Worm (Caenorhabditis elegans) whole organism, L4/young adult: ENCODE data around the gene smim-14.

Source experiments
- W03F9.2 ChIP-seq: fragments of 150-350 bp; optimal IDR thresholded peaks from 2 replicates; lab custom pipeline; 2014; ENCODE audit warnings: missing biosample characterization, missing genetic modification characterization
- dao-5 ChIP-seq: sonication (generic microtip); optimal IDR thresholded peaks from 2 replicates; lab custom pipeline; 2016; ENCODE audit warnings: missing genotype, missing genetic modification characterization, moderate library complexity, missing compliant biosample characterization

- no peak for TF ChIP-seq dao-5
- no peak for TF ChIP-seq W03F9.2 (tag; lab: Kevin White, UChicago)
Observed at ce11 chrIII:3476245-3476644, 6.7 kb upstream of the smim-14 start.
